Worm (Caenorhabditis elegans) whole organism, L1 larva: ENCODE results near the gene hsp-3.

Experiments used
- C16A3.4 ChIP-seq: fragments of 150-350 bp; optimal IDR thresholded peaks from 2 replicates; lab custom pipeline; 2014; ENCODE audit warnings: missing biosample characterization, missing genetic modification characterization
- blmp-1 ChIP-seq: fragments of 150-350 bp; optimal IDR thresholded peaks from 2 replicates; lab custom pipeline; 2014; ENCODE audit warnings: missing biosample characterization, missing genetic modification characterization
- ceh-8 ChIP-seq: fragments of 200-800 bp; sonication (Bioruptor generic); optimal IDR thresholded peaks from 2 replicates; lab custom pipeline; 2018; ENCODE audit warnings: mild to moderate bottlenecking, missing genetic modification characterization, moderate library complexity, missing compliant biosample characterization
- ceh-82 ChIP-seq, 3 experiments: fragments of 150-350 bp in 1 of 3; sonication (generic microtip) in 2 of 3; optimal IDR thresholded peaks; 2 replicates each; lab custom pipeline; 2014 to 2017; ENCODE audit warnings: missing biosample characterization in 3 of 3, missing genetic modification characterization in 3 of 3
- ceh-88 ChIP-seq: fragments of 200-800 bp; sonication (Bioruptor generic); IDR thresholded peaks from 2 replicates; pipeline ENCODE4 v1.3.6; 2022; ENCODE audit warnings: missing genetic modification characterization, missing compliant biosample characterization
- ces-1 ChIP-seq: fragments of 150-350 bp; optimal IDR thresholded peaks from 2 replicates; lab custom pipeline; 2014; ENCODE audit warnings: missing biosample characterization, missing genetic modification reagents, missing genetic modification characterization
- dpl-1 ChIP-seq, 3 experiments: fragments of 150-350 bp in 2 of 3; sonication (generic microtip) in 1 of 3; optimal IDR thresholded peaks; 2 replicates each; lab custom pipeline; 2014 to 2017; ENCODE audit warnings: missing biosample characterization in 3 of 3, missing genetic modification characterization in 3 of 3, missing genetic modification reagents in 3 of 3
- dsc-1 ChIP-seq: sonication (generic microtip); optimal IDR thresholded peaks from 2 replicates; lab custom pipeline; 2016; ENCODE audit warnings: mild to moderate bottlenecking, missing genetic modification characterization, missing compliant biosample characterization
- efl-1 ChIP-seq, 4 experiments: fragments of 150-350 bp; optimal IDR thresholded peaks in 3 of 4; peaks in 1 of 4; 1 replicate in 1 of 4; 2 replicates in 3 of 4; lab custom pipeline; 2014; ENCODE audit warnings: missing biosample characterization in 2 of 4, missing genetic modification characterization in 2 of 4, missing genetic modification reagents in 2 of 4
- elt-2 ChIP-seq: sonication (generic microtip); optimal IDR thresholded peaks from 2 replicates; lab custom pipeline; 2016; ENCODE audit warnings: missing genetic modification characterization, mild to moderate bottlenecking, inconsistent platforms, missing compliant biosample characterization, missing genetic modification reagents
- elt-3 ChIP-seq, 6 experiments: fragments of 150-350 bp in 1 of 6; sonication (generic microtip); optimal IDR thresholded peaks; 2 replicates each; lab custom pipeline; 2017 to 2018; ENCODE audit warnings: missing biosample characterization in 6 of 6, missing genetic modification characterization in 6 of 6, inconsistent platforms in 1 of 6
- ets-5 ChIP-seq: fragments of 200-800 bp; sonication (Bioruptor generic); IDR thresholded peaks from 2 replicates; pipeline ENCODE4 v1.3.6; 2022; ENCODE audit warnings: missing genetic modification characterization, missing compliant biosample characterization
- fkh-4 ChIP-seq: sonication (generic microtip); optimal IDR thresholded peaks from 2 replicates; lab custom pipeline; 2016; ENCODE audit warnings: missing compliant biosample characterization, missing genetic modification characterization, borderline replicate concordance
- grh-1 ChIP-seq: fragments of 200-800 bp; sonication (Bioruptor generic); IDR thresholded peaks from 2 replicates; pipeline ENCODE4 v1.3.6; 2022; ENCODE audit warnings: missing genetic modification reagents, missing genetic modification characterization, missing compliant biosample characterization
- hlh-17 ChIP-seq: fragments of 200-800 bp; sonication (Bioruptor generic); optimal IDR thresholded peaks from 2 replicates; lab custom pipeline; 2018; ENCODE audit warnings: missing genetic modification characterization, mild to moderate bottlenecking, missing compliant biosample characterization, moderate library complexity, borderline replicate concordance
- hlh-4 ChIP-seq: sonication (generic microtip); optimal IDR thresholded peaks from 2 replicates; lab custom pipeline; 2016; ENCODE audit warnings: mild to moderate bottlenecking, missing genetic modification characterization, missing compliant biosample characterization
- irx-1 ChIP-seq: sonication (generic microtip); optimal IDR thresholded peaks from 2 replicates; lab custom pipeline; 2016; ENCODE audit warnings: missing genetic modification characterization, missing compliant biosample characterization
- lin-14 ChIP-seq: fragments of 200-800 bp; sonication (Bioruptor generic); optimal IDR thresholded peaks from 2 replicates; lab custom pipeline; 2018; ENCODE audit warnings: mild to moderate bottlenecking, missing genetic modification characterization, moderate library complexity, missing compliant biosample characterization
- lin-35 ChIP-seq, 2 experiments: fragments of 150-350 bp; optimal IDR thresholded peaks; 2 replicates each; lab custom pipeline; 2014; ENCODE audit warnings: missing biosample characterization in 2 of 2, missing genetic modification characterization in 2 of 2, missing genetic modification reagents in 2 of 2
- lsy-2 ChIP-seq, 2 experiments: fragments of 150-350 bp; optimal IDR thresholded peaks; 2 replicates each; lab custom pipeline; 2014; ENCODE audit warnings: missing biosample characterization in 2 of 2, missing genetic modification characterization in 2 of 2
- mef-2 ChIP-seq: fragments of 150-350 bp; optimal IDR thresholded peaks from 2 replicates; lab custom pipeline; 2014; ENCODE audit warnings: missing biosample characterization, missing genetic modification characterization
- nhr-19 ChIP-seq: fragments of 200-800 bp; sonication (Bioruptor generic); conservative IDR thresholded peaks from 2 replicates; pipeline ENCODE4 v1.3.6; 2022; ENCODE audit warnings: missing genetic modification characterization, missing compliant biosample characterization
- nhr-20 ChIP-seq: sonication (generic microtip); optimal IDR thresholded peaks from 2 replicates; lab custom pipeline; 2016; ENCODE audit warnings: mild to moderate bottlenecking, missing genetic modification characterization, missing compliant biosample characterization
- nhr-71 ChIP-seq: sonication (generic microtip); optimal IDR thresholded peaks from 2 replicates; lab custom pipeline; 2016; ENCODE audit warnings: mild to moderate bottlenecking, missing genetic modification characterization, moderate library complexity, missing compliant biosample characterization
- nhr-76 ChIP-seq: sonication (generic microtip); optimal IDR thresholded peaks from 2 replicates; lab custom pipeline; 2017; ENCODE audit warnings: missing biosample characterization, missing genetic modification characterization
- nhr-90 ChIP-seq: sonication (generic microtip); optimal IDR thresholded peaks from 2 replicates; lab custom pipeline; 2016; ENCODE audit warnings: mild to moderate bottlenecking, missing genetic modification characterization, missing compliant biosample characterization; ENCODE audit not compliant: poor library complexity
- pax-3 ChIP-seq: fragments of 200-800 bp; sonication (Bioruptor generic); optimal IDR thresholded peaks from 2 replicates; lab custom pipeline; 2018; ENCODE audit warnings: mild to moderate bottlenecking, missing genetic modification characterization, moderate library complexity, missing compliant biosample characterization
- rnt-1 ChIP-seq: sonication (generic microtip); optimal IDR thresholded peaks from 2 replicates; lab custom pipeline; 2016; ENCODE audit warnings: mild to moderate bottlenecking, missing genetic modification characterization, moderate library complexity, missing compliant biosample characterization
- snu-23 ChIP-seq: sonication (generic microtip); optimal IDR thresholded peaks from 2 replicates; lab custom pipeline; 2016; ENCODE audit warnings: missing genetic modification characterization, missing compliant biosample characterization
- sox-4 ChIP-seq: sonication (generic microtip); optimal IDR thresholded peaks from 2 replicates; lab custom pipeline; 2016; ENCODE audit warnings: missing genetic modification characterization, missing compliant biosample characterization
- tbx-2 ChIP-seq: sonication (generic microtip); optimal IDR thresholded peaks from 2 replicates; lab custom pipeline; 2016; ENCODE audit warnings: missing genetic modification characterization, missing compliant biosample characterization
- unc-130 ChIP-seq: fragments of 150-350 bp; optimal IDR thresholded peaks from 2 replicates; lab custom pipeline; 2017; ENCODE audit warnings: missing biosample characterization, missing genetic modification characterization, inconsistent platforms
- xbp-1 ChIP-seq: sonication (generic microtip); optimal IDR thresholded peaks from 2 replicates; lab custom pipeline; 2016; ENCODE audit warnings: missing genetic modification characterization, missing compliant biosample characterization
- zag-1 ChIP-seq: fragments of 150-350 bp; optimal IDR thresholded peaks from 2 replicates; lab custom pipeline; 2014; ENCODE audit warnings: missing biosample characterization, missing genetic modification characterization
- ztf-4 ChIP-seq: fragments of 150-350 bp; optimal IDR thresholded peaks from 2 replicates; lab custom pipeline; 2014; ENCODE audit warnings: missing biosample characterization, missing genetic modification characterization

hsp-3 gene

ce11 chrX:6050849-6051248, 41.1 kb downstream of the hsp-3 start (continued):
- TF ChIP-seq unc-130 (tag; lab: Kevin White, UChicago) (peak; percentile 29), ceh-8 (GFP tag; lab: Kevin White, UChicago) (no peak), irx-1 (tag; lab: Kevin White, UChicago) (no peak), grh-1 (GFP tag; lab: Robert Waterston, UW) (peak; percentile 47), hlh-4 (no peak), ztf-4 (tag; lab: Kevin White, UChicago) (no peak), pax-3 (tag; lab: Kevin White, UChicago) (no peak), C16A3.4 (tag; lab: Kevin White, UChicago) (no peak), ces-1 (GFP tag; lab: Kevin White, UChicago) (no peak), nhr-76 (no peak), ceh-82 (tag; optimal IDR thresholded peaks at IDR 0.05; lab: Kevin White, UChicago) (no peak), ceh-88 (GFP tag; lab: Robert Waterston, UW) (no peak), tbx-2 (tag; lab: Kevin White, UChicago) (peak; percentile 6), mef-2 (tag; lab: Kevin White, UChicago) (no peak), elt-3 (tag; optimal IDR thresholded peaks at IDR 0.05; lab: Kevin White, UChicago) (peak in 5 of 6 experiments; percentile 16 to 64 (median 62)), sox-4 (tag; lab: Kevin White, UChicago) (no peak), ets-5 (GFP tag; lab: Robert Waterston, UW) (no peak)
- TF ChIP-seq, all 84 proteins: peak for 10

- TF ChIP-seq snu-23 (GFP tag; lab: Kevin White, UChicago) (peak; percentile 16), rnt-1 (tag; lab: Kevin White, UChicago) (peak; percentile 9), blmp-1 (tag; lab: Kevin White, UChicago) (peak; percentile 46), fkh-4 (tag; lab: Kevin White, UChicago) (no peak), efl-1 (optimal IDR thresholded peaks at IDR 0.05; lab: Kevin White, UChicago) (no peak), efl-1 (GFP tag; optimal IDR thresholded peaks at IDR 0.05 in 1 of 2; lab: Kevin White, UChicago) (no peak), nhr-90 (tag; lab: Kevin White, UChicago) (peak; percentile 25), lsy-2 (tag; optimal IDR thresholded peaks at IDR 0.05; lab: Kevin White, UChicago) (peak in 1 of 2 experiments; percentile 6), elt-2 (tag; lab: Kevin White, UChicago) (peak; percentile 22), tbx-2 (tag; lab: Kevin White, UChicago) (peak; percentile 5), nhr-71 (peak; percentile 28), unc-130 (tag; lab: Kevin White, UChicago) (peak; percentile 72), lin-14 (GFP tag; lab: Kevin White, UChicago) (peak; percentile 75), xbp-1 (tag; lab: Kevin White, UChicago) (peak; percentile 6), zag-1 (tag; lab: Kevin White, UChicago) (no peak), elt-3 (tag; optimal IDR thresholded peaks at IDR 0.05; lab: Kevin White, UChicago) (peak in 2 of 6 experiments; percentile 41 to 43), nhr-19 (GFP tag; lab: Robert Waterston, UW) (no peak), hlh-17 (GFP tag; lab: Kevin White, UChicago) (no peak), nhr-20 (tag; lab: Kevin White, UChicago) (peak; percentile 40)
These were observed 41.8 kb downstream of the hsp-3 start for ce11 chrX:6050078-6050477.

ce11 chrX:6048508-6048907, 43.4 kb downstream of the hsp-3 start, which contains the start of gene pak-1:
Gene pak-1, minus strand, starts transcription at chrX:6048608.
- no peak for TF ChIP-seq xbp-1 (tag; lab: Kevin White, UChicago)
- TF ChIP-seq irx-1 (tag; lab: Kevin White, UChicago): no peak
- no peak for TF ChIP-seq elt-2 (tag; lab: Kevin White, UChicago)
- TF ChIP-seq lin-35 (GFP tag; optimal IDR thresholded peaks at IDR 0.05; lab: Kevin White, UChicago): no peak
- no peak for TF ChIP-seq dsc-1 (tag; lab: Kevin White, UChicago)
- TF ChIP-seq hlh-17 (GFP tag; lab: Kevin White, UChicago): no peak
- no peak for TF ChIP-seq dpl-1 (GFP tag; optimal IDR thresholded peaks at IDR 0.05; lab: Kevin White, UChicago)
